Worm (Caenorhabditis elegans): ENCODE measurements around the gene nhr-258.

nhr-258 gene

ce11 chrIV:8044574-8044973, at the start of gene nhr-258:
TSS of gene nhr-258 (plus strand) at chrIV:8044938.
- TF ChIP-seq crh-2 (tag; optimal IDR thresholded peaks at IDR 0.05) (no peak), sma-9 (GFP tag; optimal IDR thresholded peaks at IDR 0.05) (peak; percentile 92), sma-9 (tag; optimal IDR thresholded peaks at IDR 0.05) (no peak), gmeb-1 (tag; optimal IDR thresholded peaks at IDR 0.05) (no peak), nhr-6 (tag; optimal IDR thresholded peaks at IDR 0.05) (no peak), ZK546.5 (tag; optimal IDR thresholded peaks at IDR 0.05) (no peak), blmp-1 (tag; optimal IDR thresholded peaks at IDR 0.05; ENCODE audit: insufficient read depth) (peak; percentile 76), nhr-21 (tag; optimal IDR thresholded peaks at IDR 0.05) (peak; percentile 21), fos-1 (tag; optimal IDR thresholded peaks at IDR 0.05) (peak; percentile 31), C34F6.9 (tag; optimal IDR thresholded peaks at IDR 0.05) (no peak)

ce11 chrIV:8000763-8001162, 44.0 kb upstream of the nhr-258 start:
- TF ChIP-seq nhr-25 (tag; optimal IDR thresholded peaks at IDR 0.05) (peak; percentile 31), mdl-1 (tag; optimal IDR thresholded peaks at IDR 0.05) (no peak), crh-2 (tag; optimal IDR thresholded peaks at IDR 0.05) (no peak), ceh-16 (tag; optimal IDR thresholded peaks at IDR 0.05) (no peak)

- TF ChIP-seq lin-11 (tag; optimal IDR thresholded peaks at IDR 0.05) (no peak), C34F6.9 (tag; optimal IDR thresholded peaks at IDR 0.05) (no peak), crh-2 (tag; optimal IDR thresholded peaks at IDR 0.05) (no peak), peb-1 (tag; optimal IDR thresholded peaks at IDR 0.05) (no peak), skn-1 (tag; optimal IDR thresholded peaks at IDR 0.05) (no peak), egl-27 (tag; optimal IDR thresholded peaks at IDR 0.05) (no peak), nhr-12 (tag; optimal IDR thresholded peaks at IDR 0.05) (no peak), blmp-1 (tag; optimal IDR thresholded peaks at IDR 0.05; ENCODE audit: insufficient read depth) (no peak), nhr-21 (tag; optimal IDR thresholded peaks at IDR 0.05) (no peak), elt-3 (tag; optimal IDR thresholded peaks at IDR 0.05) (no peak)
Observed at ce11 chrIV:8004019-8004418, 40.7 kb upstream of the nhr-258 start, which contains the start of gene rig-4. TSS of gene rig-4 (minus strand) at chrIV:8004119.

- TF ChIP-seq sma-9 (GFP tag; optimal IDR thresholded peaks at IDR 0.05) (no peak), sma-9 (tag; optimal IDR thresholded peaks at IDR 0.05) (no peak), ama-1 (optimal IDR thresholded peaks at IDR 0.05) (no peak), fos-1 (tag; optimal IDR thresholded peaks at IDR 0.05) (peak; percentile 23)
Observed at ce11 chrIV:8005376-8005775, 39.4 kb upstream of the nhr-258 start.

ce11 chrIV:8006161-8006560, 38.6 kb upstream of the nhr-258 start:
- TF ChIP-seq elt-3 (tag; optimal IDR thresholded peaks at IDR 0.05) (no peak), sma-3 (GFP tag; optimal IDR thresholded peaks at IDR 0.05) (no peak), nhr-12 (tag; optimal IDR thresholded peaks at IDR 0.05) (no peak), lin-13 (GFP tag; optimal IDR thresholded peaks at IDR 0.05) (no peak), mbf-1 (tag; optimal IDR thresholded peaks at IDR 0.05) (no peak), mdl-1 (tag; optimal IDR thresholded peaks at IDR 0.05) (no peak), unc-39 (tag; optimal IDR thresholded peaks at IDR 0.05) (no peak), blmp-1 (tag; optimal IDR thresholded peaks at IDR 0.05; ENCODE audit: insufficient read depth) (no peak), ztf-11 (tag; optimal IDR thresholded peaks at IDR 0.05) (no peak), ama-1 (optimal IDR thresholded peaks at IDR 0.05) (no peak), zag-1 (tag; optimal IDR thresholded peaks at IDR 0.05) (no peak), ztf-1 (GFP tag; conservative IDR thresholded peaks at IDR 0.05) (no peak), ceh-16 (tag; optimal IDR thresholded peaks at IDR 0.05) (no peak), unc-62 (GFP tag; optimal IDR thresholded peaks at IDR 0.05) (no peak)

- TF ChIP-seq lin-11 (tag; optimal IDR thresholded peaks at IDR 0.05): no peak
- no peak for TF ChIP-seq nhr-10 (tag; optimal IDR thresholded peaks at IDR 0.05)
Observed at ce11 chrIV:8007549-8007948, 37.2 kb upstream of the nhr-258 start.

- no peak for TF ChIP-seq elt-3 (tag; optimal IDR thresholded peaks at IDR 0.05)
- TF ChIP-seq nhr-129 (tag; optimal IDR thresholded peaks at IDR 0.05): no peak
- no peak for TF ChIP-seq gmeb-1 (tag; optimal IDR thresholded peaks at IDR 0.05)
- no peak for TF ChIP-seq lin-13 (GFP tag; optimal IDR thresholded peaks at IDR 0.05)
- TF ChIP-seq fos-1 (tag; optimal IDR thresholded peaks at IDR 0.05): no peak
- TF ChIP-seq unc-62 (GFP tag; optimal IDR thresholded peaks at IDR 0.05): no peak
- TF ChIP-seq sma-9 (GFP tag; optimal IDR thresholded peaks at IDR 0.05): no peak
- no peak for TF ChIP-seq sma-9 (tag; optimal IDR thresholded peaks at IDR 0.05)
- no peak for TF ChIP-seq nhr-10 (tag; optimal IDR thresholded peaks at IDR 0.05)
- TF ChIP-seq peb-1 (tag; optimal IDR thresholded peaks at IDR 0.05): no peak
- TF ChIP-seq nhr-12 (tag; optimal IDR thresholded peaks at IDR 0.05): no peak
- no peak for TF ChIP-seq mab-5 (tag; optimal IDR thresholded peaks at IDR 0.05)
- no peak for TF ChIP-seq nhr-21 (tag; optimal IDR thresholded peaks at IDR 0.05)
- TF ChIP-seq ZK546.5 (tag; optimal IDR thresholded peaks at IDR 0.05): no peak
- TF ChIP-seq skn-1 (tag; optimal IDR thresholded peaks at IDR 0.05): no peak
Observed at ce11 chrIV:8008137-8008536, 36.6 kb upstream of the nhr-258 start.

Data from whole organism, L2 larva.